Fruit fly (Drosophila melanogaster) whole organism, embryonic: ENCODE data around the gene IKKepsilon.

Source experiments
- Adf1 ChIP-seq: fragments of 200-800 bp; sonication (Bioruptor generic); IDR thresholded peaks from 2 replicates; pipeline ENCODE4 v1.3.6; 2022; ENCODE audit warnings: missing biosample characterization, missing genetic modification characterization
- Atf3 ChIP-seq: fragments of 200-800 bp; sonication (Bioruptor generic); optimal IDR thresholded peaks from 3 replicates; lab custom pipeline; 2016; ENCODE audit warnings: missing biosample characterization, missing genetic modification characterization
- Awh ChIP-seq: fragments of 200-800 bp; sonication (Bioruptor generic); IDR thresholded peaks from 2 replicates; pipeline ENCODE4, ENCODE4 v1.3.6; 2022; ENCODE audit warnings: missing biosample characterization, missing genetic modification characterization
- BtbVII ChIP-seq: fragments of 200-800 bp; sonication (Bioruptor generic); optimal IDR thresholded peaks from 3 replicates; lab custom pipeline; 2017; ENCODE audit warnings: missing biosample characterization, mild to moderate bottlenecking, missing genetic modification characterization
- CG10565 ChIP-seq: fragments of 200-800 bp; sonication (Bioruptor generic); optimal IDR thresholded peaks from 3 replicates; lab custom pipeline; 2016; ENCODE audit warnings: missing biosample characterization, mild to moderate bottlenecking, missing genetic modification characterization
- CG10959 ChIP-seq: fragments of 200-800 bp; sonication (Bioruptor generic); IDR thresholded peaks from 2 replicates; pipeline ENCODE4 v1.3.6; 2022; ENCODE audit warnings: missing biosample characterization, missing genetic modification characterization
- CG13894 ChIP-seq: fragments of 200-800 bp; sonication (Bioruptor generic); optimal IDR thresholded peaks from 3 replicates; lab custom pipeline; 2018; ENCODE audit warnings: missing biosample characterization, mild to moderate bottlenecking, missing genetic modification characterization, moderate library complexity
- CG31365 ChIP-seq: fragments of 200-800 bp; sonication (Bioruptor generic); optimal IDR thresholded peaks from 2 replicates; lab custom pipeline; 2018; ENCODE audit warnings: missing biosample characterization, mild to moderate bottlenecking, missing genetic modification characterization
- CG6689 ChIP-seq: fragments of 200-800 bp; sonication (Bioruptor generic); IDR thresholded peaks from 2 replicates; pipeline ENCODE4 v1.3.6; 2022; ENCODE audit warnings: missing biosample characterization, missing genetic modification characterization
- CG7372 ChIP-seq: fragments of 200-800 bp; sonication (Bioruptor generic); IDR thresholded peaks from 2 replicates; pipeline ENCODE4 v1.3.6; 2022; ENCODE audit warnings: missing biosample characterization, missing genetic modification characterization
- CG9437 ChIP-seq: fragments of 200-800 bp; sonication (Bioruptor generic); optimal IDR thresholded peaks from 2 replicates; lab custom pipeline; 2018; ENCODE audit warnings: missing biosample characterization, mild to moderate bottlenecking, missing genetic modification characterization
- CG9932 ChIP-seq: fragments of 200-800 bp; sonication (Bioruptor generic); IDR thresholded peaks from 2 replicates; pipeline ENCODE4 v1.3.6; 2022; ENCODE audit warnings: missing biosample characterization, missing genetic modification characterization
- CHES-1-like ChIP-seq: fragments of 200-800 bp; sonication (Bioruptor generic); optimal IDR thresholded peaks from 2 replicates; lab custom pipeline; 2016; ENCODE audit warnings: missing biosample characterization, missing genetic modification characterization
- Deaf1 ChIP-seq: fragments of 200-800 bp; optimal IDR thresholded peaks from 3 replicates; lab custom pipeline; 2019; ENCODE audit warnings: missing biosample characterization, mild to moderate bottlenecking, missing genetic modification characterization, moderate library complexity
- Doc3 ChIP-seq: fragments of 200-800 bp; sonication (Bioruptor generic); IDR thresholded peaks from 3 replicates; pipeline ENCODE4 v1.3.6; 2022; ENCODE audit warnings: missing biosample characterization, missing genetic modification characterization; ENCODE audit not compliant: partially characterized antibody
- Fer3 ChIP-seq: fragments of 200-800 bp; sonication (Bioruptor generic); optimal IDR thresholded peaks from 2 replicates; lab custom pipeline; 2018; ENCODE audit warnings: missing biosample characterization, mild to moderate bottlenecking, missing genetic modification characterization, moderate library complexity
- Meics ChIP-seq: fragments of 200-800 bp; sonication (Bioruptor generic); optimal IDR thresholded peaks from 2 replicates; lab custom pipeline; 2017; ENCODE audit warnings: missing biosample characterization, mild to moderate bottlenecking, missing genetic modification characterization
- Sry-β ChIP-seq: fragments of 200-800 bp; sonication (Bioruptor generic); optimal IDR thresholded peaks from 2 replicates; lab custom pipeline; 2018; ENCODE audit warnings: missing biosample characterization, mild to moderate bottlenecking, missing genetic modification characterization, moderate library complexity
- abd-A ChIP-seq: fragments of 200-800 bp; sonication (Bioruptor generic); optimal IDR thresholded peaks from 3 replicates; lab custom pipeline; 2019; ENCODE audit warnings: missing biosample characterization, mild to moderate bottlenecking, missing genetic modification characterization, moderate library complexity
- amos ChIP-seq: fragments of 200-800 bp; sonication (Bioruptor generic); IDR thresholded peaks from 2 replicates; pipeline ENCODE4 v1.3.6; 2022; ENCODE audit warnings: missing biosample characterization, missing genetic modification characterization; ENCODE audit not compliant: partially characterized antibody
- bab2 ChIP-seq: fragments of 200-800 bp; sonication (Bioruptor generic); optimal IDR thresholded peaks from 2 replicates; lab custom pipeline; 2016; ENCODE audit warnings: missing biosample characterization, missing genetic modification characterization
- cad ChIP-seq: fragments of >200 bp; optimal IDR thresholded peaks from 2 replicates; lab custom pipeline; 2017; ENCODE audit warnings: missing biosample characterization, missing genetic modification characterization
- chn ChIP-seq: fragments of 200-800 bp; sonication (Bioruptor generic); optimal IDR thresholded peaks from 2 replicates; lab custom pipeline; 2016; ENCODE audit warnings: missing biosample characterization, missing genetic modification characterization
- crol ChIP-seq: fragments of 200-800 bp; sonication (Bioruptor generic); IDR thresholded peaks from 2 replicates; pipeline ENCODE4 v1.3.6; 2022; ENCODE audit warnings: missing biosample characterization, missing genetic modification characterization
- dmrt11E ChIP-seq: fragments of 200-800 bp; sonication (Bioruptor generic); optimal IDR thresholded peaks from 3 replicates; lab custom pipeline; 2018; ENCODE audit warnings: missing biosample characterization, mild to moderate bottlenecking, missing genetic modification characterization, moderate library complexity
- ftz-f1 ChIP-seq: fragments of 200-800 bp; sonication (Bioruptor generic); optimal IDR thresholded peaks from 2 replicates; lab custom pipeline; 2016; ENCODE audit warnings: missing biosample characterization, missing genetic modification characterization
- gem ChIP-seq: fragments of 200-800 bp; sonication (Bioruptor generic); optimal IDR thresholded peaks from 2 replicates; lab custom pipeline; 2019; ENCODE audit warnings: missing biosample characterization, mild to moderate bottlenecking, missing genetic modification characterization, moderate library complexity
- grn ChIP-seq: fragments of 200-800 bp; sonication (Bioruptor generic); optimal IDR thresholded peaks from 3 replicates; lab custom pipeline; 2017; ENCODE audit warnings: missing biosample characterization, missing genetic modification characterization
- lab ChIP-seq: fragments of 200-800 bp; sonication (Bioruptor generic); optimal IDR thresholded peaks from 3 replicates; lab custom pipeline; 2017; ENCODE audit warnings: missing biosample characterization, missing genetic modification characterization, mild to moderate bottlenecking, moderate library complexity, missing genetic modification reagents
- lbe ChIP-seq: fragments of 200-800 bp; sonication (Bioruptor generic); optimal IDR thresholded peaks from 2 replicates; lab custom pipeline; 2016; ENCODE audit warnings: missing biosample characterization, mild to moderate bottlenecking, missing genetic modification characterization
- onecut ChIP-seq: fragments of 200-800 bp; sonication (Bioruptor generic); IDR thresholded peaks from 2 replicates; pipeline ENCODE4 v1.3.6; 2022; ENCODE audit warnings: missing biosample characterization, missing genetic modification characterization
- pb ChIP-seq: fragments of 200-800 bp; sonication (Bioruptor generic); optimal IDR thresholded peaks from 3 replicates; lab custom pipeline; 2016; ENCODE audit warnings: missing biosample characterization, missing genetic modification characterization
- psq ChIP-seq: fragments of 200-800 bp; sonication (Bioruptor generic); optimal IDR thresholded peaks from 2 replicates; lab custom pipeline; 2017; ENCODE audit warnings: missing biosample characterization, missing genetic modification characterization
- row ChIP-seq: fragments of 200-800 bp; sonication (Bioruptor generic); IDR thresholded peaks from 3 replicates; pipeline ENCODE4 v1.3.6; 2022; ENCODE audit warnings: missing biosample characterization, missing genetic modification characterization
- scrt ChIP-seq: fragments of 200-800 bp; sonication (Bioruptor generic); optimal IDR thresholded peaks from 2 replicates; lab custom pipeline; 2018; ENCODE audit warnings: missing biosample characterization, mild to moderate bottlenecking, missing genetic modification characterization, moderate library complexity
- sens ChIP-seq: fragments of 200-800 bp; sonication (Bioruptor generic); peaks from one replicate; lab custom pipeline; 2016; ENCODE audit warnings: missing biosample characterization, missing genetic modification characterization
- seq ChIP-seq: fragments of 200-800 bp; sonication (Bioruptor generic); IDR thresholded peaks from 2 replicates; pipeline ENCODE4 v1.3.6; 2022; ENCODE audit warnings: missing biosample characterization, missing genetic modification characterization
- sisA ChIP-seq: fragments of 200-800 bp; sonication (Bioruptor generic); IDR thresholded peaks from 2 replicates; pipeline ENCODE4 v1.3.6; 2022; ENCODE audit warnings: missing biosample characterization, missing genetic modification characterization
- slou ChIP-seq: fragments of 200-800 bp; sonication (Bioruptor generic); optimal IDR thresholded peaks from 3 replicates; lab custom pipeline; 2016; ENCODE audit warnings: missing biosample characterization, missing genetic modification characterization
- sug ChIP-seq: fragments of 200-800 bp; optimal IDR thresholded peaks from 2 replicates; lab custom pipeline; 2019; ENCODE audit warnings: missing biosample characterization, mild to moderate bottlenecking, missing genetic modification characterization, moderate library complexity
- unc-4 ChIP-seq: fragments of 200-800 bp; sonication (Bioruptor generic); IDR thresholded peaks from 2 replicates; pipeline ENCODE4 v1.3.6; 2022; ENCODE audit warnings: missing biosample characterization, missing genetic modification characterization; ENCODE audit not compliant: partially characterized antibody
- vnd ChIP-seq: fragments of 200-800 bp; sonication (Bioruptor generic); IDR thresholded peaks from 3 replicates; pipeline ENCODE4 v1.3.6; 2022; ENCODE audit warnings: missing biosample characterization, missing genetic modification characterization; ENCODE audit not compliant: partially characterized antibody
- vvl ChIP-seq: fragments of 200-800 bp; sonication (Bioruptor generic); IDR thresholded peaks from 2 replicates; pipeline ENCODE4 v1.3.6; 2022; ENCODE audit warnings: missing biosample characterization, missing genetic modification characterization
- zen2 ChIP-seq: fragments of 200-800 bp; sonication (Bioruptor generic); IDR thresholded peaks from 3 replicates; pipeline ENCODE4 v1.3.6; 2022; ENCODE audit warnings: missing biosample characterization, missing genetic modification characterization; ENCODE audit not compliant: partially characterized antibody

IKKepsilon gene

DNA sequence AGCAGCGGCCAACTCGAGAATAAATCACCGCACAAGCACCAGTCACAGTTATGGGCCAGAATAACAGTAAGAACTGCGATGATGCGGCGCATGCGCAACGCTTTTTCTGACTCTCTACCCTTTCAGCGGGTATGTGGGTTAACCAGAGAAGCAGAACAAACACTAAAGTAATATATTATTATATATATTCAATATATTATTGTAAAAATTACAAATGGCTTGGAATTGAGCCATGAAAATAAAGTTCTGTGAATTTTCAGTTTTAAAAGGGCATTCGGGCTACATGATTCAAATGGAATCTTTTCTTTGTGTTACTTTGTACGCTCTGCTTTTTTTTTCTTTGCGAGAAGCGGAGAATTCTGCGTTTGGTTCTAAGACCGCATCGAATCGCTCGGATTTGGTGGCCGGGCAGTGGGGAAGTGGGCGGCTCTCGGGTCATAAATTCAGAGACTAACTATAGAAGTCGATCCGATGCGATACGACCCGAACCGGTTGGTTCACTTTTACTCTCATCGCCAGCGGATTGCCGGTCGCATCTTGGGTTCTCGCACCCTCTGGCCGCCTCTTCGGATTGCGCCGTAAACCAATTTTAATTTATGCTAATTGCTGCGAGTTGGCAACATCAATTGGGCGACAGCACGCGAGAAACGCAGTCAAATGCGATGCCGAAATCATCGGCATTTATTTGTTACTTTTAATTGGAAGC, 24.8 kb downstream of the IKKepsilon start (continued):
- peak; percentile 60 for TF ChIP-seq gem (tag; lab: Kevin White, UChicago)
- peak; percentile 33 for TF ChIP-seq Meics
- TF ChIP-seq CHES-1-like (GFP tag; lab: Kevin White, UChicago), result no peak
- peak; percentile 80 for TF ChIP-seq lbe
- TF ChIP-seq lab (GFP tag; lab: Kevin White, UChicago), result peak; percentile 35

- peak; percentile 66 for TF ChIP-seq Awh (GFP tag; lab: Robert Waterston, UW)
- TF ChIP-seq Meics, result no peak
- TF ChIP-seq row (GFP tag; lab: Robert Waterston, UW), result 0 out of 3 replicates have a peak, but pooled peaks have one; percentile 11
- TF ChIP-seq Sry-β, result peak; percentile 10
- TF ChIP-seq CG9932, result no peak
- peak; percentile 60 for TF ChIP-seq grn (GFP tag; lab: Kevin White, UChicago)
- no peak for TF ChIP-seq CG6689 (GFP tag; lab: Robert Waterston, UW)
- TF ChIP-seq onecut (GFP tag; lab: Robert Waterston, UW), result peak; percentile 88
- TF ChIP-seq vvl (GFP tag; lab: Robert Waterston, UW), result 0 out of 2 replicates have a peak, but pooled peaks have one; percentile 23
- TF ChIP-seq CG7372 (GFP tag; lab: Robert Waterston, UW), result peak; percentile 77
- TF ChIP-seq cad (GFP tag; lab: Kevin White, UChicago), result no peak
- no peak for TF ChIP-seq bab2
- peak; percentile 66 for TF ChIP-seq BtbVII (GFP tag; lab: Kevin White, UChicago)
Measured at dm6 chr2L:20704511-20705266, 28.8 kb downstream of the IKKepsilon start.

dm6 chr2L:20705869-20706368, 30.1 kb downstream of the IKKepsilon start:
- TF ChIP-seq sisA (no peak), sug (tag; lab: Kevin White, UChicago) (peak; percentile 90), Doc3 (no peak), BtbVII (GFP tag; lab: Kevin White, UChicago) (peak; percentile 79), dmrt11E (tag; lab: Kevin White, UChicago) (no peak), onecut (GFP tag; lab: Robert Waterston, UW) (peak; percentile 80), chn (GFP tag; lab: Kevin White, UChicago) (no peak), unc-4 (GFP tag; lab: Robert Waterston, UW) (no peak), CG10565 (GFP tag; lab: Kevin White, UChicago) (no peak), pb (GFP tag; lab: Kevin White, UChicago) (no peak), crol (GFP tag; lab: Robert Waterston, UW) (peak; percentile 36; the same call in 1 of the 2 replicates), ftz-f1 (GFP tag; lab: Kevin White, UChicago) (peak; percentile 46), zen2 (GFP tag; lab: Robert Waterston, UW) (0 out of 3 replicates have a peak, but pooled peaks have one; percentile 5), Atf3 (GFP tag; lab: Kevin White, UChicago) (no peak), Adf1 (GFP tag; lab: Robert Waterston, UW) (peak; percentile 27; the same call in 1 of the 2 replicates), slou (GFP tag; lab: Kevin White, UChicago) (no peak), amos (GFP tag; lab: Robert Waterston, UW) (no peak), Fer3 (no peak), CG31365 (no peak), seq (GFP tag; lab: Robert Waterston, UW) (peak; percentile 25; the same call in 1 of the 2 replicates), psq (no peak), CG9437 (GFP tag; lab: Kevin White, UChicago) (no peak), sens (GFP tag; lab: Kevin White, UChicago) (peak; percentile 41), scrt (GFP tag; lab: Kevin White, UChicago) (peak; percentile 87), abd-A (tag; lab: Kevin White, UChicago) (peak; percentile 70), Deaf1 (peak; percentile 53), vnd (GFP tag; lab: Robert Waterston, UW) (no peak), CG13894 (peak; percentile 78), CG10959 (no peak)
